Worm (Caenorhabditis elegans) whole organism, midembryonic: Measurements from ENCODE around the gene F46F5.1.
"Not testable (repeated sequence)": the region's sequence is repeated elsewhere in the genome, so short reads cannot be mapped to it uniquely, and the experiment has no call there.

Experiments used
- T22C8.4 ChIP-seq: fragments of 200-800 bp; sonication (Bioruptor generic); IDR thresholded peaks from 2 replicates; pipeline ENCODE4 v1.3.6; 2022; ENCODE audit warnings: missing genetic modification characterization, missing compliant biosample characterization
- cog-1 ChIP-seq: sonication (generic microtip); optimal IDR thresholded peaks from 2 replicates; lab custom pipeline; 2016; ENCODE audit warnings: missing genetic modification characterization, missing compliant biosample characterization
- flt-1 ChIP-seq: fragments of 200-800 bp; sonication (Bioruptor generic); IDR thresholded peaks from 2 replicates; pipeline ENCODE4 v1.3.6; 2022; ENCODE audit warnings: missing genetic modification characterization, missing compliant biosample characterization
- klf-2 ChIP-seq: fragments of 200-800 bp; sonication (Bioruptor generic); conservative IDR thresholded peaks from 2 replicates; pipeline ENCODE4 v1.3.6; 2022; ENCODE audit warnings: missing genetic modification reagents, missing genetic modification characterization, missing compliant biosample characterization
- med-1 ChIP-seq: sonication (generic microtip); optimal IDR thresholded peaks from 2 replicates; lab custom pipeline; 2017; ENCODE audit warnings: missing genetic modification characterization, mild to moderate bottlenecking, missing compliant biosample characterization, antibody characterized with exemption, missing genetic modification reagents; ENCODE audit not compliant: insufficient read depth
- ref-1 ChIP-seq: fragments of 200-800 bp; sonication (Bioruptor generic); conservative IDR thresholded peaks from 2 replicates; pipeline ENCODE4 v1.3.6; 2022; ENCODE audit warnings: missing genetic modification reagents, missing genetic modification characterization, missing compliant biosample characterization
- tab-1 ChIP-seq: fragments of 200-800 bp; sonication (Bioruptor generic); IDR thresholded peaks from 2 replicates; pipeline ENCODE4 v1.3.6; 2022; ENCODE audit warnings: missing genetic modification characterization, missing compliant biosample characterization
- ztf-23 ChIP-seq: fragments of 200-800 bp; sonication (Bioruptor generic); IDR thresholded peaks from 2 replicates; pipeline ENCODE4 v1.3.6; 2022; ENCODE audit warnings: missing genetic modification reagents, missing genetic modification characterization, missing compliant biosample characterization
- ztf-29 ChIP-seq: fragments of 200-800 bp; sonication (Bioruptor generic); IDR thresholded peaks from 2 replicates; pipeline ENCODE4 v1.3.6; 2022; ENCODE audit warnings: missing genetic modification reagents, missing genetic modification characterization, missing compliant biosample characterization

- not testable (repeated sequence) for TF ChIP-seq tab-1 (GFP tag; lab: Robert Waterston, UW); klf-2 (GFP tag; lab: Robert Waterston, UW); ztf-29 (GFP tag; lab: Robert Waterston, UW); flt-1 (GFP tag; lab: Robert Waterston, UW); T22C8.4 (GFP tag; lab: Robert Waterston, UW); med-1; cog-1 (tag; lab: Kevin White, UChicago); ztf-23; ref-1 (GFP tag; lab: Robert Waterston, UW)
Measured at ce11 chrII:822730-823129, 31.0 kb upstream of the F46F5.1 start, which contains the start of gene msrp-4.
